Worm (Caenorhabditis elegans) whole organism, early embryonic: Measurements from ENCODE around the gene F11D5.5.

ENCODE experiments used
- B0310.2 ChIP-seq: sonication (generic microtip); optimal IDR thresholded peaks from 2 replicates; lab custom pipeline; 2016; ENCODE audit warnings: mild to moderate bottlenecking, missing genetic modification characterization, missing compliant biosample characterization
- F13C5.2 ChIP-seq: sonication (generic microtip); optimal IDR thresholded peaks from 2 replicates; lab custom pipeline; 2017; ENCODE audit warnings: mild to moderate bottlenecking, missing genetic modification characterization, inconsistent platforms, missing compliant biosample characterization
- aly-1 ChIP-seq: sonication (generic microtip); optimal IDR thresholded peaks from 2 replicates; lab custom pipeline; 2016; ENCODE audit warnings: missing genetic modification characterization, missing compliant biosample characterization
- ama-1 ChIP-seq: fragments of 150-350 bp; optimal IDR thresholded peaks from 2 replicates; lab custom pipeline; 2014
- ceh-13 ChIP-seq: fragments of 200-800 bp; sonication (Bioruptor generic); optimal IDR thresholded peaks from 2 replicates; lab custom pipeline; 2018; ENCODE audit warnings: mild to moderate bottlenecking, missing genetic modification characterization, missing compliant biosample characterization
- ceh-36 ChIP-seq: sonication (generic microtip); optimal IDR thresholded peaks from 2 replicates; lab custom pipeline; 2016; ENCODE audit warnings: missing genetic modification characterization, inconsistent platforms, missing compliant biosample characterization
- ets-7 ChIP-seq: sonication (generic microtip); optimal IDR thresholded peaks from 2 replicates; lab custom pipeline; 2016; ENCODE audit warnings: missing genotype, missing genetic modification characterization, missing compliant biosample characterization
- flt-1 ChIP-seq: fragments of 200-800 bp; sonication (Bioruptor generic); IDR thresholded peaks from 2 replicates; pipeline ENCODE4 v1.3.6; 2022; ENCODE audit warnings: missing genetic modification characterization, missing compliant biosample characterization
- hmbx-1 ChIP-seq: sonication (generic microtip); optimal IDR thresholded peaks from 2 replicates; lab custom pipeline; 2016; ENCODE audit warnings: mild to moderate bottlenecking, missing genetic modification characterization, missing compliant biosample characterization
- hmg-4 ChIP-seq: fragments of 200-800 bp; sonication (Bioruptor generic); optimal IDR thresholded peaks from 2 replicates; lab custom pipeline; 2018; ENCODE audit warnings: mild to moderate bottlenecking, missing genetic modification characterization, missing compliant biosample characterization
- hnd-1 ChIP-seq: sonication (generic microtip); optimal IDR thresholded peaks from 2 replicates; lab custom pipeline; 2016; ENCODE audit warnings: missing genetic modification characterization, missing compliant biosample characterization
- pes-1 ChIP-seq: fragments of 200-800 bp; sonication (Bioruptor generic); IDR thresholded peaks from 2 replicates; pipeline ENCODE4 v1.3.6; 2022; ENCODE audit warnings: missing genetic modification reagents, missing genetic modification characterization, missing compliant biosample characterization
- scrt-1 ChIP-seq: fragments of 200-800 bp; sonication (Bioruptor generic); IDR thresholded peaks from 2 replicates; pipeline ENCODE4 v1.3.6; 2022; ENCODE audit warnings: missing genetic modification characterization, missing compliant biosample characterization
- sea-1 ChIP-seq: fragments of 200-800 bp; sonication (Bioruptor generic); conservative IDR thresholded peaks from 2 replicates; pipeline ENCODE4 v1.3.6; 2022; ENCODE audit warnings: missing genetic modification characterization, missing compliant biosample characterization
- tbx-11 ChIP-seq: fragments of 200-800 bp; sonication (Bioruptor generic); IDR thresholded peaks from 2 replicates; pipeline ENCODE4 v1.3.6; 2022; ENCODE audit warnings: missing genetic modification characterization, missing compliant biosample characterization
- tbx-37 ChIP-seq: fragments of 200-800 bp; sonication (Bioruptor generic); conservative IDR thresholded peaks from 2 replicates; pipeline ENCODE4 v1.3.6; 2022; ENCODE audit warnings: missing genetic modification reagents, missing genetic modification characterization, missing compliant biosample characterization
- tra-4 ChIP-seq: sonication (generic microtip); optimal IDR thresholded peaks from 2 replicates; lab custom pipeline; 2017; ENCODE audit warnings: missing genetic modification characterization, missing compliant biosample characterization

Gene F11D5.5

DNA sequence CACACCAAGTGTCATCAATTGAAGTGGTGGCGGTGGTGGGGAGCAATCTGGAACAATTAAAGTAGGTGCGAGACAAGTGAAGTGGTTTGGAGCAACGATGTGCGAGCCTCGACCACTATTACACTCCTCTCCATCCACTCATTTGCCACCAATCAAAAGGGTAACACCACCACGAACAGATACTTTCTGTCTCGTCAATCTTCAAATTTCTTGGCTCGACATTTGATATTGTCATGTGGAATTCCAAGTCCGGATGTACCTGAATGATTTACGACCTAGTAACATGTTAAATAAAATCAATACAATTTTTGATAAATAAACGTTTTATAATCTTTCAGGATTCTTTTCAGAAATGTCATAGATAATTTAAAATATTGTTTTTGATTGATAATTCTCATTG lies 31.1 kb upstream of the F11D5.5 start, which contains the start of gene sul-1:
TSS of gene sul-1 (minus strand) at position 101 of the 400 bp plus-strand sequence.
- TF ChIP-seq hmg-4 (GFP tag; lab: Kevin White, UChicago) (no peak), ama-1 (lab: Kevin White, UChicago) (no peak), aly-1 (no peak), hnd-1 (no peak), ceh-36 (tag; lab: Kevin White, UChicago) (no peak), ets-7 (tag; lab: Kevin White, UChicago) (no peak), tbx-11 (no peak), tbx-37 (GFP tag; lab: Robert Waterston, UW) (no peak), flt-1 (GFP tag; lab: Robert Waterston, UW) (no peak), hmbx-1 (tag; lab: Kevin White, UChicago) (no peak), B0310.2 (tag; lab: Kevin White, UChicago) (no peak), F13C5.2 (tag; lab: Kevin White, UChicago) (no peak)

DNA sequence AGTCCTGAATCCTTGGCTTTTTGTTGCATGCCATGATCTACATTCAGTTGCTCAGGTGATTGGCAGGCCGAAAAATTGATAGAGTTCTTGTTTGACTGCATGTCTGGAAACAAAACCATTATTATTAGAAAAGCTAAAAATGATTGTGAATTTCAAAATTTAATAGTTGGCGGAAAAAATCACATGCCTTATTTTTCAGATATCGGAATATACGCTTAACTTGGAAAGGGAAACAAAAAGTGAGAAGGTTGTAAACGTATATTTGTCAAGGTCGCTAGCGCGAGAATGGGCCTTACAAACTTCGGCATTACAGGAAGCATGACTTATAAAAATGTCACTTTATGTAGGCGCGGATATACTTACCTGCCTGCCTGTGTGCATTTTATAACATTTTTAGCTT lies 30.2 kb upstream of the F11D5.5 start, which contains the start of gene K09C4.9:
TSS of gene K09C4.9 (minus strand) at position 101 of the 400 bp plus-strand sequence.
- TF ChIP-seq hnd-1 (no peak), B0310.2 (tag; lab: Kevin White, UChicago) (no peak), ceh-13 (GFP tag; lab: Kevin White, UChicago) (no peak)

DNA sequence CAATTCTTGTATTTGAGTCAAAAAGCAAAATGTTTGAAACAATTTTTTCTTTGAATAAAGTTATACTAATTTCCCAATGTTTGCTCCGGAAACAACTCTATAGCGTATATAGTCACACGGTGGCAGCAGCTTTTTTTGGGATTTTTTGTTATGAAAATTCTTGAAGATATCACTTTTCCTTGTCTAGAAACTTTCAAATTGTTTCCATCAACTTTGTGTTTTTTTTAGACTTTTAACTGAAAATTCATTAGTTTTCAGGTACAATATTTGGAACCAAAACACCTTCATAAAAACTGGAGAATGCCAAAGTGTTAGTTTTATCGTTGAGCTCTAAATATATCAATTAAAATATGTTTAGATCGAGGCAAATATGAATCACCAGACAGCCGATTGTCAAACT lies 29.3 kb upstream of the F11D5.5 start, which contains the start of gene K09C4.7:
TSS of gene K09C4.7 (plus strand) at position 301 of the 400 bp plus-strand sequence.
- TF ChIP-seq tbx-11 (no peak), F13C5.2 (tag; lab: Kevin White, UChicago) (no peak), ets-7 (tag; lab: Kevin White, UChicago) (no peak), scrt-1 (GFP tag; lab: Robert Waterston, UW) (no peak), tbx-37 (GFP tag; lab: Robert Waterston, UW) (no peak), ceh-36 (tag; lab: Kevin White, UChicago) (no peak), hnd-1 (no peak), ama-1 (lab: Kevin White, UChicago) (no peak), B0310.2 (tag; lab: Kevin White, UChicago) (no peak), tra-4 (tag; lab: Kevin White, UChicago) (no peak), ceh-13 (GFP tag; lab: Kevin White, UChicago) (no peak), sea-1 (GFP tag; lab: Robert Waterston, UW) (no peak), aly-1 (no peak), hmbx-1 (tag; lab: Kevin White, UChicago) (no peak), flt-1 (GFP tag; lab: Robert Waterston, UW) (no peak), pes-1 (GFP tag; lab: Robert Waterston, UW) (no peak), hmg-4 (GFP tag; lab: Kevin White, UChicago) (no peak)

DNA sequence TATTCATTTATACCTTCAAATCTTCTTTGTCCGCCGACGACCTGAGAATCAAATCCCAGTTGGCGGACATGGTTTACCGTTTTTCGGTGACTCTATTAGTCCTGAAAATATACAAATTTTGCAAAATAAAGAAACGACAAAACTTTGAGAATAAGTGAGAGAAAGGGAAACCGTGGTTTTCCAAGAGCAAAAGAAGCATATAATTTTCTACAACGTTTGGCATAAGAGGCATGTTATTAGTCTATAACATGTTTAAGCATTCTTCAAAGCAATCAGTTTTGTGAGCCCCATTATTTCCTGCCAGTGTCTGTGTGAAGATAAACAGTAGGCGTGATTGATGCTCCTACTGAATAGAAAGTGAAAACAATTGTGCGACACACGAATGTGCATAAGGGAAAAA lies 21.7 kb upstream of the F11D5.5 start, which contains the start of gene K09C4.10:
TSS of gene K09C4.10 (minus strand) at position 101 of the 400 bp plus-strand sequence.
- TF ChIP-seq tbx-11 (no peak), B0310.2 (tag; lab: Kevin White, UChicago) (no peak)

DNA sequence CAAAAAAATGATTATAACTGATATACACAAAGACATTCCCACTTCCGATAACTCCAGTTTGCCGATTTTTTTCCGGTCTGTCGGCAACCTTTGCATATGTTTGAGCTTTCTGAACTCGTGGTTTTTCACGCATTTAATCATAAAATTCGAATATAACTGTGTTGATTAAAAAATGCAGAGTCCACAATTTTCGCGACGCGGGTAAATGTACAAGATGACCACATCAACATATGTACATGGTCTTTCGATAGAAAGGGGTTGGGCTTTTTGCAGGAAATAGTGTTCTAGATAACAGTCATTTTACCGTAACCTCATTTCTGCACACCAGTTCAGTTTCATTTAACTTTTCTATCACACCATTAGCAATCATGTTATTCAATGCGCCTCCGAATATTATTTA lies 19.6 kb upstream of the F11D5.5 start, which contains the start of gene K09C4.5:
TSS of gene K09C4.5 (plus strand) at position 326 of the 400 bp plus-strand sequence.
- TF ChIP-seq scrt-1 (GFP tag; lab: Robert Waterston, UW): no peak
- no peak for TF ChIP-seq sea-1 (GFP tag; lab: Robert Waterston, UW)
- no peak for TF ChIP-seq ceh-36 (tag; lab: Kevin White, UChicago)
- no peak for TF ChIP-seq hmbx-1 (tag; lab: Kevin White, UChicago)
- no peak for TF ChIP-seq ets-7 (tag; lab: Kevin White, UChicago)
- no peak for TF ChIP-seq B0310.2 (tag; lab: Kevin White, UChicago)
- no peak for TF ChIP-seq hmg-4 (GFP tag; lab: Kevin White, UChicago)
- no peak for TF ChIP-seq aly-1

DNA sequence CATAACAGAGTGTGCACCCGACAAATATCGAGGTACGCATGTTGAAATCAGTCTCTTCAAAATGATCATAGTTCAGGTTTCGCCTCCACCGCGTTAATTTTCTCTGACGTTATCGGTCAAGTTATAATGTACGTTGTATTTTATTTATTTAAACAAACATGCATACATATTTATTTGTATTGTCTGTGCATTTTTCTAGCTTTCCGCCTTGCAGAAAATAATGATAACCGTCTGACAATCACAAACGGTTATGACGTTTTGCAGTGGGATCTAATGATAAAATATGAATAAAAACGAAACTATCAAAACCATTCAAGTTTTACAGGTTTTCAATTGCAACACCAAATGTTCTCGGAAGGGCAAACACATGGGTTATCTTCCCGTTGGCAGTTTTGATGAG lies 18.7 kb upstream of the F11D5.5 start:
- TF ChIP-seq tbx-37 (GFP tag; lab: Robert Waterston, UW) (no peak), flt-1 (GFP tag; lab: Robert Waterston, UW) (no peak), tbx-11 (no peak)

DNA sequence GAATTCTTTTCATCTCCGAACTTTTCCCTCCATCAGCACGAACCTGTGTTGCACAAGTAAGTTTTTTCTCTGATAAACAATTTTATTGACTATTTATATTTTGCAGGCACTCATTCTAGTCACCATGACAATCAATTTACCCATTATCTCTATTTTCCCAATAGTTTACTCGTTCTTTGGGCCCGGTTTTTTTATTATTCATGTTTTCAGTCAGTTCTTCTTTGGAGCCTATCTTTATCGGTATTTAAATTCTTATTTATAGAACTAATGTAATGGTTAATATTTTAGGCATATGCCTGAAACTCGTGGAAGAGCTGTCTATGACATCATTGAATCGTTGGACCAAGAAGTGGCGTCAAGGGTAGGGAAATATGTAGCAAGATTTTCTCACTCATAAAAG lies 16.9 kb upstream of the F11D5.5 start:
- TF ChIP-seq hnd-1 (no peak), pes-1 (GFP tag; lab: Robert Waterston, UW) (no peak), ceh-36 (tag; lab: Kevin White, UChicago) (no peak), ceh-13 (GFP tag; lab: Kevin White, UChicago) (no peak), B0310.2 (tag; lab: Kevin White, UChicago) (no peak), scrt-1 (GFP tag; lab: Robert Waterston, UW) (no peak), sea-1 (GFP tag; lab: Robert Waterston, UW) (no peak), tbx-37 (GFP tag; lab: Robert Waterston, UW) (no peak), ama-1 (lab: Kevin White, UChicago) (no peak), ets-7 (tag; lab: Kevin White, UChicago) (no peak), hmbx-1 (tag; lab: Kevin White, UChicago) (no peak), flt-1 (GFP tag; lab: Robert Waterston, UW) (no peak), tra-4 (tag; lab: Kevin White, UChicago) (no peak), aly-1 (no peak), F13C5.2 (tag; lab: Kevin White, UChicago) (no peak), tbx-11 (no peak), hmg-4 (GFP tag; lab: Kevin White, UChicago) (no peak)

DNA sequence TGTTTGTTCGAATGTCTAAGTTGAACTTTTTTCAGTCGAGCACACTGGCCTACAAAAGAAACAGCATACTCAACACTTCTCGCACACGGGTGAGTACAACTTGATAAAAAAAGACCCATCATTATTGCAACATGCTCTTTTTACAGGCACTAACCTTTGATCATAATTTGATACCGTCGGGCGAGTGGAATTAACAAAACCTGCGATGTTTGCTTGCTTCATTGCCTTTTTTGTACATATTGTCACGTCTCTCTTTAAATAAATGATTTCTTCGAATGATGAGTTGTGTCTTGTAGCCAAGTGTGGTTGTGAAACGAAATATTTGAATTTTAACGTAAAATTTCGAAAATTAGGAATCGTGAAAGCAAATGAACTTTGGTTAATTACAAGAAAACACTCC lies 16.4 kb upstream of the F11D5.5 start:
- TF ChIP-seq B0310.2 (tag; lab: Kevin White, UChicago): no peak
